Fruit fly (Drosophila melanogaster): Measurements from ENCODE around the gene CG31548.

DNA sequence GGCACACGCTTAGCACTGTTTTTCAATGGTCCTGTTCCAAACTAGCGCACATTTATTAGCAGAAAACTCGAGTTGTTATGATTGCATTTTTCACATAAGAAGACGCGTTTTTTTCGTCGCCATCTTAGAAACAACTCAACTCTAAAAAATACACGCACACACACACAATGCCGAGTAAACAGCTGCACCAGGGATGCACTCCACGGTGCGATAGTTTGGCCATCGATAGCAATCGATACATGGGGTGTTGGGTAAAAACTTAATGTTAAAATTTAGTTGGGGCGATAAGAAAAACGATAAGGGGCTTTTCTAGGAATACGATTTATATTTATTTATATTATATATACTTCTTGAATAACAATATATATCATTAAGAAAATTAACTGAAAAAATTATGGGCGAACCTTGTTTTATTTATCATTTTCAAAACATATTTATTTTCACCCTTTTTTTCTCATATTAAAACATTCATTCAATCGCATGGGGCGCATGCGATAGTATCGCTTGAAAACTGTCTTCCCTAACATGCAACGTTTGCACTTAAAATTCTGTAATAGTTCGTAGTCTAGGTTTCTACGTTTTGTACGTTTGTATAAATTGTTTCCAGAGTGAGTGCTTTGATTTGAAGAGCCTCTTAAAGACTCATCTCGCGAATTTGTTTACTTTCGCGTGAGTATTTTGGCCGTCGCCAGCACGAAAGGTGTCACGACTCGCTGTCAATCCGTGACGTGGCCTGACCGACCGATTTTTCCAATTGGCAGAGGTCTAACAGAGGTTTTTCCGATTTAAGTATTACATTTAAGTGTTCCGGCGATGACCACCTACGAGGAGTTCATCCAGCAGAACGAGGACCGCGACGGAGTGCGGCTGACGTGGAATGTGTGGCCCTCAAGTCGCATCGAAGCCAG is 12.2 kb upstream of the CG31548 start, which contains the start of the genes MTA1-like and Sec23:
- no peak for TF ChIP-seq psq (optimal IDR thresholded peaks at IDR 0.05)
- no peak for TF ChIP-seq h (optimal IDR thresholded peaks at IDR 0.05)

All from Kc167 (cell line).